Worm (Caenorhabditis elegans) whole organism, mixed stage, embryonic: ENCODE results near the gene ZK682.7.
A peak's percentile ranks its signal among the peaks of the same experiment; 100 is the strongest.

Experiments used
- M03D4.4 ChIP-seq: sonication (generic microtip); optimal IDR thresholded peaks from 2 replicates; lab custom pipeline; 2017; ENCODE audit warnings: mild to moderate bottlenecking, missing genetic modification characterization, missing compliant biosample characterization
- bed-3 ChIP-seq: fragments of 200-800 bp; sonication (Bioruptor generic); optimal IDR thresholded peaks from 3 replicates; lab custom pipeline; 2018; ENCODE audit warnings: mild to moderate bottlenecking, missing genetic modification characterization, moderate library complexity, missing compliant biosample characterization
- ceh-39 ChIP-seq: fragments of 150-350 bp; optimal IDR thresholded peaks from 2 replicates; lab custom pipeline; 2014; ENCODE audit warnings: missing biosample characterization, missing genetic modification characterization
- ceh-43 ChIP-seq: fragments of 200-800 bp; sonication (Bioruptor generic); optimal IDR thresholded peaks from 2 replicates; lab custom pipeline; 2018; ENCODE audit warnings: mild to moderate bottlenecking, missing genetic modification characterization, moderate library complexity, missing compliant biosample characterization
- ceh-83 ChIP-seq: fragments of 200-800 bp; sonication (Bioruptor generic); optimal IDR thresholded peaks from 2 replicates; lab custom pipeline; 2018; ENCODE audit warnings: mild to moderate bottlenecking, missing genetic modification characterization, missing compliant biosample characterization
- ces-1 ChIP-seq: fragments of 150-350 bp; optimal IDR thresholded peaks from 2 replicates; lab custom pipeline; 2014; ENCODE audit warnings: missing biosample characterization, missing genetic modification reagents, missing genetic modification characterization
- cnd-1 ChIP-seq: fragments of 200-800 bp; sonication (Bioruptor generic); optimal IDR thresholded peaks from 2 replicates; lab custom pipeline; 2018; ENCODE audit warnings: mild to moderate bottlenecking, missing genetic modification characterization, missing compliant biosample characterization
- elt-1 ChIP-seq: sonication (generic microtip); optimal IDR thresholded peaks from 2 replicates; lab custom pipeline; 2017; ENCODE audit warnings: missing genetic modification characterization, mild to moderate bottlenecking, missing compliant biosample characterization, antibody characterized with exemption, moderate library complexity, borderline replicate concordance; ENCODE audit not compliant: insufficient read depth
- elt-3 ChIP-seq: fragments of 150-350 bp; optimal IDR thresholded peaks from 2 replicates; lab custom pipeline; 2014; ENCODE audit warnings: missing biosample characterization, missing genetic modification characterization
- flh-1 ChIP-seq: fragments of 200-800 bp; sonication (Bioruptor generic); optimal IDR thresholded peaks from 2 replicates; lab custom pipeline; 2018; ENCODE audit warnings: mild to moderate bottlenecking, missing genetic modification characterization, moderate library complexity, missing compliant biosample characterization
- hlh-1 ChIP-seq: fragments of 150-350 bp; optimal IDR thresholded peaks from 2 replicates; lab custom pipeline; 2014; ENCODE audit warnings: missing biosample characterization, missing genetic modification reagents, missing genetic modification characterization
- lin-32 ChIP-seq: fragments of 200-800 bp; sonication (Bioruptor generic); optimal IDR thresholded peaks from 2 replicates; lab custom pipeline; 2018; ENCODE audit warnings: mild to moderate bottlenecking, missing genetic modification characterization, missing compliant biosample characterization
- lsy-2 ChIP-seq: fragments of 150-350 bp; optimal IDR thresholded peaks from 2 replicates; lab custom pipeline; 2014; ENCODE audit warnings: missing biosample characterization, missing genetic modification characterization
- mab-5 ChIP-seq: fragments of 150-350 bp; optimal IDR thresholded peaks from 2 replicates; lab custom pipeline; 2014; ENCODE audit warnings: missing biosample characterization, missing genetic modification characterization
- mep-1 ChIP-seq: fragments of 150-350 bp; optimal IDR thresholded peaks from 2 replicates; lab custom pipeline; 2017; ENCODE audit warnings: missing biosample characterization, missing genetic modification reagents, missing genetic modification characterization, inconsistent platforms
- mls-2 ChIP-seq: sonication (generic microtip); optimal IDR thresholded peaks from 2 replicates; lab custom pipeline; 2016; ENCODE audit warnings: mild to moderate bottlenecking, missing genetic modification characterization, moderate library complexity, missing compliant biosample characterization
- nhr-12 ChIP-seq: fragments of 150-350 bp; optimal IDR thresholded peaks from 2 replicates; lab custom pipeline; 2014; ENCODE audit warnings: missing biosample characterization, missing genetic modification characterization
- nhr-237 ChIP-seq: fragments of 150-350 bp; optimal IDR thresholded peaks from 2 replicates; lab custom pipeline; 2014; ENCODE audit warnings: missing biosample characterization, missing genetic modification characterization
- nhr-28 ChIP-seq: fragments of 150-350 bp; optimal IDR thresholded peaks from 2 replicates; lab custom pipeline; 2014; ENCODE audit warnings: missing biosample characterization, missing genetic modification characterization
- nhr-76 ChIP-seq: sonication (generic microtip); optimal IDR thresholded peaks from 2 replicates; lab custom pipeline; 2017; ENCODE audit warnings: missing biosample characterization, missing genetic modification characterization
- pha-4 ChIP-seq: fragments of 150-350 bp; optimal IDR thresholded peaks from 2 replicates; lab custom pipeline; 2018; ENCODE audit warnings: missing biosample characterization, missing genetic modification reagents, missing genetic modification characterization
- sem-2 ChIP-seq: fragments of 200-800 bp; sonication (Bioruptor generic); optimal IDR thresholded peaks from 2 replicates; lab custom pipeline; 2018; ENCODE audit warnings: mild to moderate bottlenecking, missing genetic modification characterization, missing compliant biosample characterization
- snpc-4 ChIP-seq: fragments of 150-350 bp; optimal IDR thresholded peaks from 2 replicates; lab custom pipeline; 2014; ENCODE audit warnings: missing biosample characterization, missing genetic modification characterization
- sptf-1 ChIP-seq: sonication (generic microtip); optimal IDR thresholded peaks from 2 replicates; lab custom pipeline; 2017; ENCODE audit warnings: mild to moderate bottlenecking, missing genetic modification characterization, moderate library complexity, missing compliant biosample characterization
- tbx-8 ChIP-seq: fragments of 200-800 bp; sonication (Bioruptor generic); optimal IDR thresholded peaks from 2 replicates; lab custom pipeline; 2018; ENCODE audit warnings: mild to moderate bottlenecking, missing genetic modification characterization, moderate library complexity, missing compliant biosample characterization
- unc-120 ChIP-seq: sonication (generic microtip); optimal IDR thresholded peaks from 2 replicates; lab custom pipeline; 2017; ENCODE audit warnings: missing genetic modification characterization, missing compliant biosample characterization; ENCODE audit not compliant: poor library complexity, severe bottlenecking
- unc-39 ChIP-seq: fragments of 150-350 bp; optimal IDR thresholded peaks from 2 replicates; lab custom pipeline; 2014; ENCODE audit warnings: missing biosample characterization, missing genetic modification characterization
- unc-62 ChIP-seq: fragments of 150-350 bp; optimal IDR thresholded peaks from 2 replicates; lab custom pipeline; 2014; ENCODE audit warnings: missing biosample characterization, missing genetic modification reagents, missing genetic modification characterization
- zip-8 ChIP-seq: fragments of 150-350 bp; optimal IDR thresholded peaks from 2 replicates; lab custom pipeline; 2014; ENCODE audit warnings: missing biosample characterization, missing genetic modification characterization
- ztf-11 ChIP-seq: fragments of 150-350 bp; optimal IDR thresholded peaks from 2 replicates; lab custom pipeline; 2014; ENCODE audit warnings: missing biosample characterization, missing genetic modification characterization

The ZK682.7 gene

DNA sequence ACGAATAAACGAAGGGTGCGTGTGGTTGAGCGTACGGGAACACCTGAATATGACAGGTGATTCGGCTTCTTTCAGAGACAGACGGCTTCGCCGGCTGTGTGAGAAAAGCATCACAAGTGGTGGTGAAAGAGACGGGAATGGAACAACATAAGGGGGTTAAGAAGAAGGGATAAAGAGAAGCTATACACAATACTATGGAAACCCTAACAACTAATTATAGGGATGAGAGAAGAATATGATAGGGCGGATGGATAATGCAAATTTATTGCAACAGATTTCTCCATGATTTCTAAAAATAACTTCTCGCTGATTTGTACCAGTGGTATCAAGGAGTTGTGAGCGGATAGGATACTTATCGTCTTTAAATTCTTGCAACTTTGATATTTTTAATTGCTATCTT is 9.9 kb downstream of the ZK682.7 start, which contains the start of gene hlh-10:
Gene hlh-10, minus strand, starts transcription at position 101 of the 400 bp plus-strand sequence.
- TF ChIP-seq nhr-12 (tag; lab: Kevin White, UChicago) (no peak), snpc-4 (no peak), hlh-1 (tag; lab: Kevin White, UChicago) (no peak), unc-39 (tag; lab: Kevin White, UChicago) (no peak), unc-120 (tag; lab: Kevin White, UChicago) (no peak), lin-32 (GFP tag; lab: Kevin White, UChicago) (no peak), zip-8 (no peak), unc-62 (GFP tag; lab: Kevin White, UChicago) (no peak), ztf-11 (tag; lab: Kevin White, UChicago) (no peak), nhr-76 (tag; lab: Kevin White, UChicago) (no peak), cnd-1 (tag; lab: Kevin White, UChicago) (no peak), flh-1 (GFP tag; lab: Kevin White, UChicago) (no peak), elt-3 (no peak), sptf-1 (tag; lab: Kevin White, UChicago) (no peak), sem-2 (GFP tag; lab: Kevin White, UChicago) (no peak)

DNA sequence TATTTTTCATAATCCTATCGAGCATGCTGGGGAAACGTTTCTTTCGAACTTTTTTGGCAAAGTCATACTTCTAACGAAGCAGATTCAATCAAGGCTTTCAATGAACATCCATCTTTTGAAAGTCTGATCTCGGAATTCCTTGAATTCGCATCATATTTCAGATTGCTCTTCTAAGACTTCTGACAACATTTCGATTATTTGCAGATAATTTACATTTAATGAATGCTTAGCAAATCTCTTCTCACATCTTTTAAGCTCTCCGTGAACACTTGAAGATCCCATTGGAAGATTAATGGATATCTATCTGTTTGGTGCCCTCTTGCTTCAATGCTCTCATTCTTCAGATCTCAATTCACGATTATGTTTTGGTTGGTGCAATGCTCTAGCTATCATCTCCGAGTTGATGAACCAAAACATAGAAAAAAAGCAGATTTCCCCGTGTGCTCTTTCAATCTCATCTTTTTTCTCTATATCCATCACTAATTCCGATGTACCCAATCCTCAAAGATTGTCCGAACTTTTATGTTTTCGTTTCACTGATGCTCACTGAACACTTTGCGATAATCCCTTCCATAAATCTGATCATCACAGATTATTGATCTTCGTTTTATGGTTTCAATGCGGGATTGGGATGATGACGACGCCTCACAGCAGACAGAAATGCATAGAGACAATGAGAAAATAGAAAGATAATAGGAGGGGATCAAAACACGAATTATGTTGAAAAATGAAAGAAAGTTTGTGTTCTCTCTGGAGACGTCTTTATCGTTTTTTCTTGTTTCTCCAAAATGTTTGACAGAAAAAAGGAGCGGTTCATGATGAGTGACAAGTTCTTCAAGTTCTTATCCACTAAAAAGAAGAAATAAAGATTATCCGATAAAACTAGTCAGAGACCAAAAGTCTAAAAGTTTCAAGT is 17.6 kb downstream of the ZK682.7 start:
- TF ChIP-seq unc-120 (tag; lab: Kevin White, UChicago) (peak; percentile 5), unc-62 (GFP tag; lab: Kevin White, UChicago) (peak; percentile 63), mab-5 (tag; lab: Kevin White, UChicago) (peak; percentile 14), ceh-39 (no peak)

DNA sequence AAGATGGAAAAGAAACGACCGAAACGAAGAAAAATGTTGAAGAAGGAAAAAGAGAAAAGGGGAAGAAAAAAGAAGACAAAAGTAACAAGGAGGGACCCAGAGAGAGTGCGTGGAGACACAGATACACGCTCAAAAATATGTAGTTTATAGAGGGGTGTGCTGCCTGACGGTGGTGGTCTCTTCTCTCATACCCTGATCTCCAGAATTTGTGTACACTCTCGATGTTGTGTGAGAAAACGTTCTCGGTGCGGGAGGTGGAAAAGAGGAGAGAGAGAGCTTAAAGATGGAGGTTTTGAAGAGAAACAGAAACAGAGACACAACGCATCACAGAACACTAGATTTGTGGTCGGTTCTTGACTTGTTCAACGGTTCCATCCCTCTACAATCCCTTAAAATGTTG is 18.4 kb downstream of the ZK682.7 start:
- no peak for TF ChIP-seq ceh-43 (GFP tag; lab: Kevin White, UChicago)
- no peak for TF ChIP-seq bed-3 (GFP tag; lab: Kevin White, UChicago)
- TF ChIP-seq zip-8, result no peak
- TF ChIP-seq mep-1 (tag; lab: Kevin White, UChicago), result peak; percentile 52
- peak; percentile 72 for TF ChIP-seq mls-2 (tag; lab: Kevin White, UChicago)
- TF ChIP-seq nhr-237 (tag; lab: Kevin White, UChicago), result peak; percentile 44
- TF ChIP-seq pha-4 (tag; lab: Kevin White, UChicago), result peak; percentile 10
- no peak for TF ChIP-seq tbx-8 (GFP tag; lab: Kevin White, UChicago)
- TF ChIP-seq nhr-28 (tag; lab: Kevin White, UChicago), result no peak
- peak; percentile 47 for TF ChIP-seq ces-1 (GFP tag; lab: Kevin White, UChicago)
- TF ChIP-seq unc-39 (tag; lab: Kevin White, UChicago), result no peak
- TF ChIP-seq hlh-1 (tag; lab: Kevin White, UChicago), result peak; percentile 67
- TF ChIP-seq flh-1 (GFP tag; lab: Kevin White, UChicago), result no peak
- TF ChIP-seq sptf-1 (tag; lab: Kevin White, UChicago), result peak; percentile 65
- peak; percentile 49 for TF ChIP-seq unc-120 (tag; lab: Kevin White, UChicago)
- peak; percentile 42 for TF ChIP-seq unc-62 (GFP tag; lab: Kevin White, UChicago)
- peak; percentile 7 for TF ChIP-seq lsy-2 (tag; lab: Kevin White, UChicago)
- no peak for TF ChIP-seq elt-1
- TF ChIP-seq ceh-83 (GFP tag; lab: Kevin White, UChicago), result peak; percentile 17
- no peak for TF ChIP-seq lin-32 (GFP tag; lab: Kevin White, UChicago)
- TF ChIP-seq M03D4.4, result peak; percentile 40
- TF ChIP-seq, all 35 proteins: peak for 12

DNA sequence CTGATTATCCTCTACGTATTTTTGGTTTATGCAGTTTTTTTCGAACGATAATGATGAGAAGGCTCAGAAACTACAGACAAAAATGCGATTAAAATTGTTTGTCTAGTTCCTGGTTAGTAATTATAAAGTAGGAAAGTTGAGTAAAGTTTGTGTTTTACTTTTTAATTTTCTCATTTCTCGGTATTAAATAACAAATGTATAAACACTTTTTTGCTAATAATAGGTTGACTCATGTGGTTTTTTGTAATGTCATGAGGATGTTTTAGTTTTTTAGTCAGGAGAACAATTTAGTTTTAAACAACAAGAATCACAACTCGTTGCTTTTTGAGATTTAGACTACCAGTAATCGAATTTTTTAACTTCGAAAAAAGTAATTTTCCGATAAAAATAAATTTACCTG is 19.3 kb downstream of the ZK682.7 start:
- TF ChIP-seq unc-120 (tag; lab: Kevin White, UChicago) (no peak), nhr-237 (tag; lab: Kevin White, UChicago) (no peak), hlh-1 (tag; lab: Kevin White, UChicago) (no peak), mls-2 (tag; lab: Kevin White, UChicago) (no peak), lin-32 (GFP tag; lab: Kevin White, UChicago) (no peak)
